Worm (Caenorhabditis elegans) whole organism, mixed stage, embryonic: ENCODE results near the gene cky-1.

Source experiments
- blmp-1 ChIP-seq: fragments of 150-350 bp; optimal IDR thresholded peaks from 2 replicates; lab custom pipeline; 2014; ENCODE audit warnings: missing biosample characterization, missing genetic modification characterization
- drap-1 ChIP-seq: fragments of 200-800 bp; sonication (Bioruptor generic); optimal IDR thresholded peaks from 3 replicates; lab custom pipeline; 2018; ENCODE audit warnings: mild to moderate bottlenecking, missing genetic modification characterization, missing compliant biosample characterization
- lin-13 ChIP-seq: fragments of 150-350 bp; optimal IDR thresholded peaks from 2 replicates; lab custom pipeline; 2014; ENCODE audit warnings: missing biosample characterization, missing genetic modification characterization
- nhr-2 ChIP-seq: fragments of 150-350 bp; optimal IDR thresholded peaks from 2 replicates; lab custom pipeline; 2014; ENCODE audit warnings: missing biosample characterization, missing genetic modification characterization
- tbx-8 ChIP-seq: fragments of 200-800 bp; sonication (Bioruptor generic); optimal IDR thresholded peaks from 2 replicates; lab custom pipeline; 2018; ENCODE audit warnings: mild to moderate bottlenecking, missing genetic modification characterization, moderate library complexity, missing compliant biosample characterization

DNA sequence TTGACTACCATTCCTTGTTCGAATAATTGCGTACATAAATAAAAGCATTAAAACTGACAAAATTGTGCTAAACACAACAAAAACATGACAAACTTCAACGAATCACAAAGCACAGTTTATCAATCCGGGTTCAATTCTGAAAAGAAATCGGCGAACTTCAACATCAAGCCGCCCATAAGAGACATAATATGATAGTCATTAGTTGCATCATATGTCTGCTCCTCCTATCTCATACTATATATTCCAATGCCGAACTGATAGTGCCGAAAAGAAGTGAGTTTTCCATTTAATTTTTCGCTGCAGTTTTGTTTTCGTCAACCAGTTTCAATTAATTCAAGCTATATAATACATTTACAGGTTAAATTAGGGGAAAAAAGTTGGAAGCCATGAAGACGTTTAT is 5.2 kb downstream of the cky-1 start, which contains the start of gene hrg-7:
- TF ChIP-seq lin-13 (tag; lab: Kevin White, UChicago) (no peak), tbx-8 (GFP tag; lab: Kevin White, UChicago) (no peak), drap-1 (GFP tag; lab: Kevin White, UChicago) (no peak), nhr-2 (no peak), blmp-1 (tag; lab: Kevin White, UChicago) (no peak)
